Worm (Caenorhabditis elegans) whole organism, L4 larva: ENCODE measurements around the gene clc-21.
"Not testable (repeated sequence)": the region's sequence is repeated elsewhere in the genome, so short reads cannot be mapped to it uniquely, and the experiment has no call there.

ENCODE experiments used
- F49E8.2 ChIP-seq: sonication (generic microtip); optimal IDR thresholded peaks from 2 replicates; lab custom pipeline; 2016; ENCODE audit warnings: missing compliant biosample characterization, mild to moderate bottlenecking, missing genetic modification characterization, borderline replicate concordance
- T26A8.4 ChIP-seq: fragments of 200-800 bp; sonication (Bioruptor generic); IDR thresholded peaks from 2 replicates; pipeline ENCODE4 v1.3.6; 2022; ENCODE audit warnings: missing genetic modification characterization, missing compliant biosample characterization
- ceh-20 ChIP-seq: fragments of 200-800 bp; sonication (Bioruptor generic); IDR thresholded peaks from 2 replicates; pipeline ENCODE4 v1.3.6; 2022; ENCODE audit warnings: missing genetic modification reagents, missing genetic modification characterization, missing compliant biosample characterization
- ceh-28 ChIP-seq: fragments of 150-350 bp; optimal IDR thresholded peaks from 2 replicates; lab custom pipeline; 2014; ENCODE audit warnings: missing biosample characterization, missing genetic modification reagents, missing genetic modification characterization
- duxl-1 ChIP-seq: sonication (generic microtip); optimal IDR thresholded peaks from 2 replicates; lab custom pipeline; 2016; ENCODE audit warnings: mild to moderate bottlenecking, missing genetic modification characterization, moderate library complexity, missing compliant biosample characterization; ENCODE audit not compliant: poor library complexity
- lsy-2 ChIP-seq, 2 experiments: fragments of 150-350 bp in 1 of 2; sonication (generic microtip) in 1 of 2; optimal IDR thresholded peaks; 2 replicates each; lab custom pipeline; 2014 to 2017; ENCODE audit warnings: missing biosample characterization in 2 of 2, missing genetic modification characterization in 2 of 2
- nhr-25 ChIP-seq: sonication (generic microtip); optimal IDR thresholded peaks from 2 replicates; lab custom pipeline; 2017; ENCODE audit warnings: missing genetic modification characterization, mild to moderate bottlenecking, missing compliant biosample characterization, antibody characterized with exemption, moderate library complexity, borderline replicate concordance; ENCODE audit not compliant: insufficient read depth
- pqm-1 ChIP-seq: sonication (generic microtip); optimal IDR thresholded peaks from 2 replicates; lab custom pipeline; 2017; ENCODE audit warnings: missing biosample characterization, missing genetic modification characterization
- skn-1 ChIP-seq: fragments of 150-350 bp; optimal IDR thresholded peaks from 2 replicates; lab custom pipeline; 2014; ENCODE audit warnings: missing biosample characterization, missing genetic modification characterization
- snpc-4 ChIP-seq: fragments of 150-350 bp; optimal IDR thresholded peaks from 2 replicates; lab custom pipeline; 2014; ENCODE audit warnings: missing biosample characterization, missing genetic modification characterization
- zag-1 ChIP-seq: fragments of 150-350 bp; optimal IDR thresholded peaks from 2 replicates; lab custom pipeline; 2014; ENCODE audit warnings: missing biosample characterization, missing genetic modification characterization
- zfp-3 ChIP-seq: fragments of 200-800 bp; sonication (Bioruptor generic); conservative IDR thresholded peaks from 2 replicates; pipeline ENCODE4 v1.3.6; 2022; ENCODE audit warnings: missing genetic modification reagents, missing genetic modification characterization, missing compliant biosample characterization
- ztf-11 ChIP-seq: fragments of 150-350 bp; optimal IDR thresholded peaks from 2 replicates; lab custom pipeline; 2014; ENCODE audit warnings: missing biosample characterization, missing genetic modification characterization

DNA sequence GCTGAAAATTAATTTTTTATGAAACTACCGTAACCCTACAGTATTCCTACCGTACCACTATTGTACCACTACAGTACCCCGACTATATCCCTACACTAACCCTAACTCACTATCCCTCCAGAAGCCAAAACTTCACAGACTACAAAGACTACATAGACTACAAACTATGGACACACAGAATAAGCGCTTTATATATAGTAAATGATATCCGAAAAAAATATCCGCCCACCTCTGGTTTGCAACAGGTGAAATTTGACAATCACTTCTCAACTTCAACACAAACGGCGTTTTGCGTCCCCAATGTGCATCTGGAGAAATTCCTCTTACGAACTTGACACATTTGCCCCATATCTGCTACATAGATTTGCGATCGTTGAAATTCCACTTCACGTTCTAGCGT, 7.0 kb upstream of the clc-21 start, which contains the start of gene srh-132:
- TF ChIP-seq pqm-1; ceh-20 (GFP tag; lab: Robert Waterston, UW); zfp-3 (GFP tag; lab: Robert Waterston, UW); duxl-1; zag-1 (tag; lab: Kevin White, UChicago); skn-1 (tag; lab: Kevin White, UChicago); lsy-2 (tag; optimal IDR thresholded peaks at IDR 0.05; lab: Kevin White, UChicago); snpc-4 (tag; lab: Kevin White, UChicago); F49E8.2 (tag; lab: Kevin White, UChicago); ztf-11 (tag; lab: Kevin White, UChicago); T26A8.4 (GFP tag; lab: Robert Waterston, UW); ceh-28; nhr-25 (tag; lab: Kevin White, UChicago): not testable (repeated sequence)
